Fruit fly (Drosophila melanogaster) whole organism, embryonic: Measurements from ENCODE around the gene CG5265.

Source experiments
- CG10274 ChIP-seq: fragments of 200-800 bp; sonication (Bioruptor generic); optimal IDR thresholded peaks from 3 replicates; lab custom pipeline; 2017; ENCODE audit warnings: missing biosample characterization, mild to moderate bottlenecking, missing genetic modification characterization
- CG10979 ChIP-seq: fragments of 200-800 bp; sonication (Bioruptor generic); optimal IDR thresholded peaks from 2 replicates; lab custom pipeline; 2018; ENCODE audit warnings: missing biosample characterization, mild to moderate bottlenecking, missing genetic modification characterization, moderate library complexity
- CG11504 ChIP-seq: fragments of 200-800 bp; sonication (Bioruptor generic); optimal IDR thresholded peaks from 3 replicates; lab custom pipeline; 2019; ENCODE audit warnings: missing biosample characterization, mild to moderate bottlenecking, missing genetic modification characterization, moderate library complexity
- CG1832 ChIP-seq: fragments of 200-800 bp; sonication (Bioruptor generic); optimal IDR thresholded peaks from 2 replicates; lab custom pipeline; 2017; ENCODE audit warnings: missing biosample characterization, mild to moderate bottlenecking, missing genetic modification characterization, inconsistent platforms
- CG18599 ChIP-seq: fragments of 200-800 bp; sonication (Bioruptor generic); optimal IDR thresholded peaks from 3 replicates; lab custom pipeline; 2017; ENCODE audit warnings: missing biosample characterization, missing genetic modification characterization, mild to moderate bottlenecking, moderate library complexity, missing genetic modification reagents
- CG2678 ChIP-seq: fragments of 200-800 bp; sonication (Bioruptor generic); optimal IDR thresholded peaks from 3 replicates; lab custom pipeline; 2019; ENCODE audit warnings: missing biosample characterization, mild to moderate bottlenecking, missing genetic modification characterization, moderate library complexity
- CG3281 ChIP-seq: fragments of 200-800 bp; sonication (Bioruptor generic); optimal IDR thresholded peaks from 3 replicates; lab custom pipeline; 2017; ENCODE audit warnings: missing biosample characterization, mild to moderate bottlenecking, missing genetic modification characterization
- Hmr ChIP-seq: fragments of 200-800 bp; sonication (Bioruptor generic); optimal IDR thresholded peaks from 3 replicates; lab custom pipeline; 2017; ENCODE audit warnings: mild to moderate bottlenecking, missing biosample characterization, missing genetic modification reagents, missing genetic modification characterization
- Hr51 ChIP-seq, 2 experiments: fragments of 200-800 bp; sonication (Bioruptor generic); optimal IDR thresholded peaks; 2 replicates in 1 of 2; 3 replicates in 1 of 2; lab custom pipeline; 2016 to 2018; ENCODE audit warnings: missing biosample characterization in 2 of 2, missing genetic modification characterization in 2 of 2, mild to moderate bottlenecking in 1 of 2, moderate library complexity in 1 of 2
- Hr78 ChIP-seq, 2 experiments: fragments of 200-800 bp in 1 of 2; fragments of >200 bp in 1 of 2; sonication (Bioruptor generic) in 1 of 2; optimal IDR thresholded peaks; 2 replicates each; lab custom pipeline; 2017 to 2019; ENCODE audit warnings: missing biosample characterization in 2 of 2, missing genetic modification characterization in 2 of 2, mild to moderate bottlenecking in 1 of 2, moderate library complexity in 1 of 2
- Meics ChIP-seq: fragments of 200-800 bp; sonication (Bioruptor generic); optimal IDR thresholded peaks from 2 replicates; lab custom pipeline; 2017; ENCODE audit warnings: missing biosample characterization, mild to moderate bottlenecking, missing genetic modification characterization
- Myb ChIP-seq: fragments of 200-800 bp; sonication (Bioruptor generic); optimal IDR thresholded peaks from 2 replicates; lab custom pipeline; 2016; ENCODE audit warnings: missing biosample characterization, missing genetic modification characterization
- Optix ChIP-seq: fragments of 200-800 bp; sonication (Bioruptor generic); IDR thresholded peaks from 3 replicates; pipeline ENCODE4 v1.3.6; 2022; ENCODE audit warnings: missing biosample characterization, missing genetic modification characterization
- amos ChIP-seq: fragments of 200-800 bp; sonication (Bioruptor generic); IDR thresholded peaks from 2 replicates; pipeline ENCODE4 v1.3.6; 2022; ENCODE audit warnings: missing biosample characterization, missing genetic modification characterization; ENCODE audit not compliant: partially characterized antibody
- cwo ChIP-seq: fragments of 200-800 bp; sonication (Bioruptor generic); optimal IDR thresholded peaks from 3 replicates; lab custom pipeline; 2017; ENCODE audit warnings: missing biosample characterization, missing genetic modification characterization, mild to moderate bottlenecking, moderate library complexity, missing genetic modification reagents
- fd102C ChIP-seq: fragments of 200-800 bp; sonication (Bioruptor generic); optimal IDR thresholded peaks from 2 replicates; lab custom pipeline; 2018; ENCODE audit warnings: missing biosample characterization, mild to moderate bottlenecking, missing genetic modification characterization, moderate library complexity
- jumu ChIP-seq: fragments of 200-800 bp; sonication (Bioruptor generic); optimal IDR thresholded peaks from 3 replicates; lab custom pipeline; 2016; ENCODE audit warnings: missing biosample characterization, missing genetic modification characterization
- kay ChIP-seq: fragments of 200-800 bp; sonication (Bioruptor generic); optimal IDR thresholded peaks from 2 replicates; lab custom pipeline; 2016; ENCODE audit warnings: missing biosample characterization, missing genetic modification characterization
- lab ChIP-seq: fragments of 200-800 bp; sonication (Bioruptor generic); optimal IDR thresholded peaks from 3 replicates; lab custom pipeline; 2017; ENCODE audit warnings: missing biosample characterization, missing genetic modification characterization, mild to moderate bottlenecking, moderate library complexity, missing genetic modification reagents
- nmo ChIP-seq: fragments of 200-800 bp; sonication (Bioruptor generic); optimal IDR thresholded peaks from 2 replicates; lab custom pipeline; 2018; ENCODE audit warnings: missing biosample characterization, mild to moderate bottlenecking, missing genetic modification characterization, moderate library complexity
- sens ChIP-seq: fragments of 200-800 bp; sonication (Bioruptor generic); peaks from one replicate; lab custom pipeline; 2016; ENCODE audit warnings: missing biosample characterization, missing genetic modification characterization
- tx ChIP-seq: fragments of 200-800 bp; sonication (Bioruptor generic); optimal IDR thresholded peaks from 2 replicates; lab custom pipeline; 2016; ENCODE audit warnings: missing biosample characterization, missing genetic modification characterization
- zen ChIP-seq: fragments of 200-800 bp; sonication (Bioruptor generic); optimal IDR thresholded peaks from 3 replicates; lab custom pipeline; 2018; ENCODE audit warnings: missing biosample characterization, mild to moderate bottlenecking, missing genetic modification characterization, moderate library complexity
- zfh2 ChIP-seq: fragments of 200-800 bp; sonication (Bioruptor generic); optimal IDR thresholded peaks from 2 replicates; lab custom pipeline; 2016; ENCODE audit warnings: missing biosample characterization, missing genetic modification characterization

Gene CG5265

dm6 chr3R:17151376-17152026, 12.7 kb downstream of the CG5265 start, which contains the start of gene CG5292 (continued):
- peak; percentile 9 for TF ChIP-seq cwo (GFP tag; lab: Kevin White, UChicago)
- TF ChIP-seq CG1832: no peak
- TF ChIP-seq kay (GFP tag; lab: Kevin White, UChicago): no peak
- no peak for TF ChIP-seq CG10274
- no peak for TF ChIP-seq Hr78 (GFP tag; optimal IDR thresholded peaks at IDR 0.05; lab: Kevin White, UChicago)
- TF ChIP-seq zfh2 (GFP tag; lab: Kevin White, UChicago): peak; percentile 49
- peak; percentile 27; the same call in 1 of the 3 replicates for TF ChIP-seq Optix (GFP tag; lab: Robert Waterston, UW)
- no peak for TF ChIP-seq CG2678
- TF ChIP-seq Hr51 (GFP tag; optimal IDR thresholded peaks at IDR 0.05; lab: Kevin White, UChicago): peak; percentile 44 to 59
- TF ChIP-seq tx (GFP tag; lab: Kevin White, UChicago): no peak

DNA sequence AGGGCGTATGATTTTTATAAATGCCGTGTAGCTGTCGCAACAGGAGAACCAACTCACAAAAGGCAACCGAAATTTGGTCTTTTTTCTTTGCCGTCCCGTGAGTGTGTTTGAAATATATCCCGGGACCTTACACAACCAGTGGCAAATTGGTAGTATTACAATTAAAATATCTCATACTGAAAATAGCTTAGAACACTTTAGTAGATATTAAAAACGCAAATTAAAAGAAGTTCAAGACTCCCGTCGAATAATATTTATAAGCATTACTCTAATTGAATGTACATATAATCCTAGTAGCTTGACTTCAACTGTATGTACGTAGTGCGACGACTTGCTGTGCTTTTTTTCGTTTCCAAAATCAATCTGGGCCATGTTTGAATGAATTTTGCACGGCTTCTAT, 39.3 kb downstream of the CG5265 start:
- TF ChIP-seq fd102C (GFP tag; lab: Kevin White, UChicago) (no peak), zen (tag; lab: Kevin White, UChicago) (no peak), amos (GFP tag; lab: Robert Waterston, UW) (no peak), Myb (GFP tag; lab: Kevin White, UChicago) (no peak), CG3281 (GFP tag; lab: Kevin White, UChicago) (peak; percentile 8), jumu (GFP tag; lab: Kevin White, UChicago) (no peak), lab (GFP tag; lab: Kevin White, UChicago) (peak; percentile 61), sens (GFP tag; lab: Kevin White, UChicago) (peak; percentile 26), CG10979 (no peak), Meics (GFP tag; lab: Kevin White, UChicago) (peak; percentile 21), CG18599 (GFP tag; lab: Kevin White, UChicago) (peak; percentile 68), cwo (GFP tag; lab: Kevin White, UChicago) (peak; percentile 11), nmo (GFP tag; lab: Kevin White, UChicago) (no peak), CG11504 (tag; lab: Kevin White, UChicago) (peak; percentile 31), Hmr (GFP tag; lab: Kevin White, UChicago) (peak; percentile 12)
- TF ChIP-seq, all 482 proteins: peak for 8
